Fruit fly (Drosophila melanogaster): ENCODE results near the gene CG12708.
A peak's percentile ranks its signal among the peaks of the same experiment; 100 is the strongest.

Gene CG12708

DNA sequence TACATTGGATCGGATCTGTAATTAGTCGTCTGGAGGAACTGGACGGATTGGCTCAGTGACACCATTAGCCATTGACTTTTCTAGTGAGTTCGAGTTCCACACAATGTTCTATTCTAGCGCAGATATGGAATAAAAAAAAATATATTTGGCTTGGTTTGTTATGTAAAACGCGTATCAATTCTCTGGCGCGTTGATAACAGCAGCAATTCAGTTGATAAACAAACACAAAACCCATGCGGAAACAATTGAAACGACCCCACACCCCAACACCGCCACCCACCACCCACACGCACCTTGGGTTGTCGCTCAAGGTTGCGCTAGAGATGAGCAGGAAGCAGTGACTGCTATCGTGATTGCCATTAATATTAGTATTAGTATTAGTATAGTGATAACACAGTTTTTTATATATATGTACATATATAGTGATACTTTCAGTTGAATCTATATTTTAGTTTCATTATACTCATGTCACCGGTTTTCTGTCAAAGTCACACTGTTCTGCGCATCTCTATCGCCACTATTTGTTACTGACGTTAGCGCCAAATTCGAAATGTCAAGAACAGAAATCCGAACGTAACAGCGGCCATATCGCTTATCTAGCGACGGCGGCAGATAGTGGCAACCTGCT, 22.4 kb downstream of the CG12708 start (continued):
- TF ChIP-seq CG31441 (GFP tag; IDR thresholded peaks at IDR 0.05) (peak; percentile 97), CG11398 (GFP tag; optimal IDR thresholded peaks at IDR 0.05) (no peak), Asciz (GFP tag; optimal IDR thresholded peaks at IDR 0.05) (no peak), ssp (GFP tag; IDR thresholded peaks at IDR 0.05) (peak; percentile 84), Ravus (GFP tag; IDR thresholded peaks at IDR 0.05) (peak; percentile 81), lmd (GFP tag; IDR thresholded peaks at IDR 0.05) (peak; percentile 94), stc (GFP tag; IDR thresholded peaks at IDR 0.05) (peak; percentile 94), jing (GFP tag; optimal IDR thresholded peaks at IDR 0.05) (peak; percentile 76), CG18011 (GFP tag; optimal IDR thresholded peaks at IDR 0.05) (peak; percentile 76), ase (GFP tag; IDR thresholded peaks at IDR 0.05) (peak; percentile 93), Hey (tag; optimal IDR thresholded peaks at IDR 0.05) (peak; percentile 51), CG5953 (GFP tag; IDR thresholded peaks at IDR 0.05) (peak; percentile 87), Oaz (GFP tag; IDR thresholded peaks at IDR 0.05) (peak; percentile 84), stwl (tag; optimal IDR thresholded peaks at IDR 0.05) (peak; percentile 6), BtbVII (GFP tag; optimal IDR thresholded peaks at IDR 0.05) (peak; percentile 94), Scr (GFP tag; IDR thresholded peaks at IDR 0.05; ENCODE audit: partially characterized antibody) (peak; percentile 56), CG14050 (GFP tag; IDR thresholded peaks at IDR 0.05) (peak; percentile 87), CG11696 (GFP tag; IDR thresholded peaks at IDR 0.05) (peak; percentile 73), sr (GFP tag; IDR thresholded peaks at IDR 0.05) (peak; percentile 89), eyg (GFP tag; optimal IDR thresholded peaks at IDR 0.05) (no peak), Fer2 (tag; optimal IDR thresholded peaks at IDR 0.05) (peak; percentile 93), nom (GFP tag; optimal IDR thresholded peaks at IDR 0.05) (peak; percentile 65), otp (GFP tag; IDR thresholded peaks at IDR 0.05) (peak; percentile 85), CG9817 (tag; optimal IDR thresholded peaks at IDR 0.05) (peak; percentile 93), vvl (GFP tag; IDR thresholded peaks at IDR 0.05) (peak; percentile 97), pita (GFP tag; optimal IDR thresholded peaks at IDR 0.05) (no peak), chif (GFP tag; optimal IDR thresholded peaks at IDR 0.05) (peak; percentile 14 to 21), pum (GFP tag; optimal IDR thresholded peaks at IDR 0.05) (peak; percentile 40), Meics (GFP tag; optimal IDR thresholded peaks at IDR 0.05) (peak; percentile 95), disco-r (GFP tag; optimal IDR thresholded peaks at IDR 0.05) (peak; percentile 9), Side (GFP tag; optimal IDR thresholded peaks at IDR 0.05) (peak; percentile 51), Rx (GFP tag; IDR thresholded peaks at IDR 0.05) (peak; percentile 86), Doc2 (GFP tag; IDR thresholded peaks at IDR 0.05) (peak; percentile 71), gt (GFP tag; IDR thresholded peaks at IDR 0.05) (peak; percentile 80), sna (GFP tag; IDR thresholded peaks at IDR 0.05; ENCODE audit: partially characterized antibody) (no peak), CG11723 (GFP tag; optimal IDR thresholded peaks at IDR 0.05) (peak; percentile 81), CG33557 (GFP tag; optimal IDR thresholded peaks at IDR 0.05) (peak; percentile 45), Six4 (GFP tag; optimal IDR thresholded peaks at IDR 0.05) (peak; percentile 84), NFAT (GFP tag; IDR thresholded peaks at IDR 0.05) (peak; percentile 92), repo (GFP tag; optimal IDR thresholded peaks at IDR 0.05) (no peak), fd102C (GFP tag; optimal IDR thresholded peaks at IDR 0.05) (peak; percentile 62), CG7357 (GFP tag; IDR thresholded peaks at IDR 0.05) (peak; percentile 85), Mes4 (GFP tag; optimal IDR thresholded peaks at IDR 0.05) (no peak), Dbx (GFP tag; IDR thresholded peaks at IDR 0.05) (peak; percentile 97), Ssrp (tag; optimal IDR thresholded peaks at IDR 0.05) (peak; percentile 83), CG8924 (tag; optimal IDR thresholded peaks at IDR 0.05) (peak; percentile 92), pho (GFP tag; optimal IDR thresholded peaks at IDR 0.05) (peak; percentile 61), CG2678 (tag; optimal IDR thresholded peaks at IDR 0.05) (peak; percentile 94), CG1832 (GFP tag; optimal IDR thresholded peaks at IDR 0.05) (no peak), caup (GFP tag; optimal IDR thresholded peaks at IDR 0.05; ENCODE audit: severe bottlenecking) (peak; percentile 94)
